Worm (Caenorhabditis elegans): ENCODE measurements around the gene F53B2.5.
"Not testable (repeated sequence)": the region's sequence is repeated elsewhere in the genome, so short reads cannot be mapped to it uniquely, and the experiment has no call there.

DNA sequence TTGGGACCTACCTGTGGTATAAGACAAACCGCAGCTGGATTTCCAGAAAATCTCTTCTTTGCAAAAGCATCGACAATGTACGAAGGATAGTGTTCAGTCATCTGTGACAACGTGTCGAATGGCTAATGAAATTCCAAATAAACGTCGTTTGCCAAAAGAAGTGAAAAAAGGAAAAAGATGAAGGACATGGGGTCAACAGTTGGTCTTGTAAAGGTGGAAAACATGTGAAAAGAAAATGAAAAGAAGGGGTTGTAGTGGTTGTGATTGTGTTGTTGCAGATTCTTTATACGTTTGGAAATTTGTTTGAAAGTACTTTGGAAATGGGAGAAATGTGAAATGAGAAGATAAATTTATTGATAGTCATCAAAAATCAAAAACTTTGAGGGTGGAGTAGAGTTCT lies 46.5 kb downstream of the F53B2.5 start, which contains the start of gene T04A11.4:
- TF ChIP-seq him-1, dao-5, W03F9.2 (tag; optimal IDR thresholded peaks at IDR 0.05): not testable (repeated sequence)

All from whole organism, L4/young adult.